Fruit fly (Drosophila melanogaster): ENCODE measurements around the gene CG17570.

Gene CG17570

DNA sequence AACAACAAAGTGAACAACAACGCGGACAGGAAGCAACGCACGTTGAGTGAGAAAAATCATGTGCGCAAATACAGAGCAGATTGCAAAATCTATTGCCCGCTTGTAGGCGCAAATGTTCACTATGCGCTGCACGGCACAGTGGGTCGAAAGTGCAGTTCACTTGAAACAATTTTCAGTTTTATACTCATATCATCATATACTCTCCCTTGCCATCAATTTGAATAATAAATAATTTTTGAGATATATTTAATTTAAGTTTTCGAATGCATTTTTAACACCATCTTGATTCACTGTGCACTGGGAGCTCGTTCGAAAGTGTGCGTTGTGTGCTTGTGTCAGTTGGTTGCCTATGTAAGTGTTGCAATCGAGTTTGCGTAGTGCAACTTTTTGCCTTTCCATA, 3.0 kb upstream of the CG17570 start (continued):
- no peak for TF ChIP-seq eyg (GFP tag; optimal IDR thresholded peaks at IDR 0.05)
- peak; percentile 54 for TF ChIP-seq CG9817 (tag; optimal IDR thresholded peaks at IDR 0.05)
- TF ChIP-seq CG12942 (GFP tag; optimal IDR thresholded peaks at IDR 0.05): peak; percentile 48
- TF ChIP-seq trh (GFP tag; optimal IDR thresholded peaks at IDR 0.05): peak; percentile 51
- no peak for TF ChIP-seq CG10565 (GFP tag; optimal IDR thresholded peaks at IDR 0.05)
- peak; percentile 71 for TF ChIP-seq CG13775 (GFP tag; optimal IDR thresholded peaks at IDR 0.05)
- TF ChIP-seq ase (GFP tag; IDR thresholded peaks at IDR 0.05): peak; percentile 62; the same call in 2 of the 3 replicates
- peak; percentile 65; the same call in 2 of the 3 replicates for TF ChIP-seq Mrtf (GFP tag; IDR thresholded peaks at IDR 0.05)
- peak; percentile 77 for TF ChIP-seq H2.0 (GFP tag; IDR thresholded peaks at IDR 0.05)
- TF ChIP-seq CG2678 (tag; optimal IDR thresholded peaks at IDR 0.05): peak; percentile 52
- TF ChIP-seq ken (GFP tag; IDR thresholded peaks at IDR 0.05): peak; percentile 82; the same call in 2 of the 3 replicates
- TF ChIP-seq schlank (tag; optimal IDR thresholded peaks at IDR 0.05): no peak
- TF ChIP-seq Sry-δ (GFP tag; optimal IDR thresholded peaks at IDR 0.05): no peak
- TF ChIP-seq CG8924 (tag; optimal IDR thresholded peaks at IDR 0.05): peak; percentile 72
- peak; percentile 54; the same call in 1 of the 2 replicates for TF ChIP-seq Nf-YA (GFP tag; IDR thresholded peaks at IDR 0.05)
- no peak for TF ChIP-seq z (GFP tag; IDR thresholded peaks at IDR 0.05)
- no peak for TF ChIP-seq pfk (GFP tag; optimal IDR thresholded peaks at IDR 0.05)
- peak; percentile 10 for TF ChIP-seq CG2120 (GFP tag; optimal IDR thresholded peaks at IDR 0.05)
- peak; percentile 65 for TF ChIP-seq Blimp-1 (GFP tag; optimal IDR thresholded peaks at IDR 0.05)
- TF ChIP-seq BEAF-32 (GFP tag; optimal IDR thresholded peaks at IDR 0.05): no peak
- TF ChIP-seq Antp (GFP tag; optimal IDR thresholded peaks at IDR 0.05): no peak
- peak; percentile 78 for TF ChIP-seq CG7839 (tag; optimal IDR thresholded peaks at IDR 0.05)
- TF ChIP-seq Sox102F (GFP tag; optimal IDR thresholded peaks at IDR 0.05): peak; percentile 85
- no peak for TF ChIP-seq h (optimal IDR thresholded peaks at IDR 0.05)
- peak; percentile 93 for TF ChIP-seq CG10959 (GFP tag; IDR thresholded peaks at IDR 0.05)
- peak; percentile 46 for TF ChIP-seq Ravus (GFP tag; IDR thresholded peaks at IDR 0.05)
- peak; percentile 56; the same call in 1 of the 2 replicates for TF ChIP-seq CG11247 (GFP tag; IDR thresholded peaks at IDR 0.05)
- TF ChIP-seq CkIIα-i1 (GFP tag; IDR thresholded peaks at IDR 0.05): no peak
- peak; percentile 48; the same call in 1 of the 2 replicates for TF ChIP-seq CG17612 (GFP tag; IDR thresholded peaks at IDR 0.05)
- no peak for TF ChIP-seq CG3163 (GFP tag; optimal IDR thresholded peaks at IDR 0.05)
- TF ChIP-seq Optix (GFP tag; IDR thresholded peaks at IDR 0.05): peak; percentile 82
- TF ChIP-seq nau (GFP tag; optimal IDR thresholded peaks at IDR 0.05): no peak
- TF ChIP-seq bowl (GFP tag; IDR thresholded peaks at IDR 0.05): no peak
- TF ChIP-seq CG18476 (GFP tag; optimal IDR thresholded peaks at IDR 0.05): peak; percentile 52
- TF ChIP-seq ac (GFP tag; optimal IDR thresholded peaks at IDR 0.05): peak; percentile 56
- peak; percentile 73 for TF ChIP-seq ATbp (GFP tag; optimal IDR thresholded peaks at IDR 0.05)
- TF ChIP-seq CG14441 (GFP tag; IDR thresholded peaks at IDR 0.05): peak; percentile 73
- TF ChIP-seq hb (GFP tag; IDR thresholded peaks at IDR 0.05; ENCODE audit: partially characterized antibody): no peak
- peak; percentile 65; the same call in 2 of the 3 replicates for TF ChIP-seq CG34422 (GFP tag; IDR thresholded peaks at IDR 0.05)
- peak; percentile 76 for TF ChIP-seq CG11504 (tag; optimal IDR thresholded peaks at IDR 0.05)
- TF ChIP-seq CG16813 (GFP tag; IDR thresholded peaks at IDR 0.05; ENCODE audit: partially characterized antibody): peak; percentile 44; the same call in 1 of the 3 replicates
- peak; percentile 47 for TF ChIP-seq Ptx1 (GFP tag; IDR thresholded peaks at IDR 0.05)
- peak; percentile 71 for TF ChIP-seq CG12219 (GFP tag; optimal IDR thresholded peaks at IDR 0.05)
- no peak for TF ChIP-seq sr (GFP tag; IDR thresholded peaks at IDR 0.05)
- no peak for TF ChIP-seq CG13894 (tag; optimal IDR thresholded peaks at IDR 0.05)
- no peak for TF ChIP-seq stwl (tag; optimal IDR thresholded peaks at IDR 0.05)
- peak; percentile 84 for TF ChIP-seq gsb-n (tag; optimal IDR thresholded peaks at IDR 0.05)
- TF ChIP-seq CG3407 (GFP tag; optimal IDR thresholded peaks at IDR 0.05): peak; percentile 71
- peak; percentile 72 for TF ChIP-seq E2f1 (GFP tag; IDR thresholded peaks at IDR 0.05)
- no peak for TF ChIP-seq usp (GFP tag; optimal IDR thresholded peaks at IDR 0.05)
- TF ChIP-seq fd64A (GFP tag; optimal IDR thresholded peaks at IDR 0.05): no peak
